Fruit fly (Drosophila melanogaster) whole organism, embryonic: ENCODE data around the gene Urm1.

ENCODE experiments used
- Abd-B ChIP-seq: fragments of 200-800 bp; sonication (Bioruptor generic); optimal IDR thresholded peaks from 2 replicates; lab custom pipeline; 2018; ENCODE audit warnings: missing biosample characterization, mild to moderate bottlenecking, missing genetic modification characterization, moderate library complexity
- CG10147 ChIP-seq: fragments of 200-800 bp; sonication (Bioruptor generic); optimal IDR thresholded peaks from 2 replicates; lab custom pipeline; 2019; ENCODE audit warnings: missing biosample characterization, mild to moderate bottlenecking, missing genetic modification characterization, moderate library complexity
- CG10565 ChIP-seq: fragments of 200-800 bp; sonication (Bioruptor generic); optimal IDR thresholded peaks from 3 replicates; lab custom pipeline; 2016; ENCODE audit warnings: missing biosample characterization, mild to moderate bottlenecking, missing genetic modification characterization
- CG11093 ChIP-seq: fragments of 200-800 bp; sonication (Bioruptor generic); IDR thresholded peaks from 3 replicates; pipeline ENCODE4 v1.3.6; 2022; ENCODE audit warnings: missing biosample characterization, missing genetic modification characterization
- CG11456 ChIP-seq: fragments of 200-800 bp; sonication (Bioruptor generic); IDR thresholded peaks from 3 replicates; pipeline ENCODE4 v1.3.6; 2022; ENCODE audit warnings: missing biosample characterization, missing genetic modification characterization
- CG12299 ChIP-seq: fragments of 200-800 bp; sonication (Bioruptor generic); optimal IDR thresholded peaks from 2 replicates; lab custom pipeline; 2018; ENCODE audit warnings: missing biosample characterization, mild to moderate bottlenecking, missing genetic modification characterization
- CG12391 ChIP-seq: fragments of 200-800 bp; sonication (Bioruptor generic); optimal IDR thresholded peaks from 3 replicates; lab custom pipeline; 2018; ENCODE audit warnings: missing biosample characterization, mild to moderate bottlenecking, missing genetic modification characterization, moderate library complexity
- CG12659 ChIP-seq: fragments of 200-800 bp; sonication (Bioruptor generic); optimal IDR thresholded peaks from 3 replicates; lab custom pipeline; 2017; ENCODE audit warnings: mild to moderate bottlenecking, missing biosample characterization, missing genetic modification reagents, missing genetic modification characterization
- CG17361 ChIP-seq: fragments of 200-800 bp; sonication (Bioruptor generic); IDR thresholded peaks from 3 replicates; pipeline ENCODE4 v1.3.6; 2022; ENCODE audit warnings: missing biosample characterization, missing genetic modification characterization
- CG17568 ChIP-seq: fragments of 200-800 bp; sonication (Bioruptor generic); optimal IDR thresholded peaks from 2 replicates; lab custom pipeline; 2018; ENCODE audit warnings: missing biosample characterization, mild to moderate bottlenecking, missing genetic modification characterization, moderate library complexity
- CG18476 ChIP-seq: fragments of 200-800 bp; sonication (Bioruptor generic); optimal IDR thresholded peaks from 2 replicates; lab custom pipeline; 2016; ENCODE audit warnings: missing biosample characterization, mild to moderate bottlenecking, missing genetic modification characterization
- CG30020 ChIP-seq: fragments of 200-800 bp; optimal IDR thresholded peaks from 2 replicates; lab custom pipeline; 2019; ENCODE audit warnings: missing biosample characterization, mild to moderate bottlenecking, missing genetic modification characterization, moderate library complexity
- CG34376 ChIP-seq: fragments of 200-800 bp; sonication (Bioruptor generic); optimal IDR thresholded peaks from 2 replicates; lab custom pipeline; 2018; ENCODE audit warnings: missing biosample characterization, mild to moderate bottlenecking, missing genetic modification characterization
- CG42726 ChIP-seq: fragments of 200-800 bp; sonication (Bioruptor generic); IDR thresholded peaks from 2 replicates; pipeline ENCODE4 v1.3.6; 2022; ENCODE audit warnings: missing biosample characterization, missing genetic modification characterization; ENCODE audit not compliant: partially characterized antibody
- CG6765 ChIP-seq: fragments of 200-800 bp; sonication (Bioruptor generic); optimal IDR thresholded peaks from 3 replicates; lab custom pipeline; 2017; ENCODE audit warnings: missing biosample characterization, mild to moderate bottlenecking, missing genetic modification characterization
- CG7928 ChIP-seq: fragments of 200-800 bp; sonication (Bioruptor generic); optimal IDR thresholded peaks from 2 replicates; lab custom pipeline; 2017; ENCODE audit warnings: missing biosample characterization, mild to moderate bottlenecking, missing genetic modification characterization
- CG9876 ChIP-seq: fragments of 200-800 bp; sonication (Bioruptor generic); optimal IDR thresholded peaks from 2 replicates; lab custom pipeline; 2016; ENCODE audit warnings: missing biosample characterization, missing genetic modification characterization
- Chrac-16 ChIP-seq: fragments of 200-800 bp; sonication (Bioruptor generic); optimal IDR thresholded peaks from 3 replicates; lab custom pipeline; 2016; ENCODE audit warnings: missing biosample characterization, missing genetic modification characterization
- CoRest ChIP-seq: fragments of 200-800 bp; sonication (Bioruptor generic); optimal IDR thresholded peaks from 3 replicates; lab custom pipeline; 2018; ENCODE audit warnings: missing biosample characterization, mild to moderate bottlenecking, missing genetic modification characterization, moderate library complexity
- Dbx ChIP-seq: fragments of 200-800 bp; sonication (Bioruptor generic); IDR thresholded peaks from 3 replicates; pipeline ENCODE4 v1.3.6; 2022; ENCODE audit warnings: missing biosample characterization, missing genetic modification characterization
- Dip2 ChIP-seq: fragments of 200-800 bp; sonication (Bioruptor generic); IDR thresholded peaks from 2 replicates; pipeline ENCODE4 v1.3.6; 2022; ENCODE audit warnings: missing biosample characterization, missing genetic modification characterization
- HLHmδ ChIP-seq: fragments of 200-800 bp; sonication (Bioruptor generic); optimal IDR thresholded peaks from 2 replicates; lab custom pipeline; 2018; ENCODE audit warnings: missing biosample characterization, mild to moderate bottlenecking, missing genetic modification characterization, moderate library complexity
- Hr3 ChIP-seq: fragments of 200-800 bp; sonication (Bioruptor generic); optimal IDR thresholded peaks from 3 replicates; lab custom pipeline; 2016; ENCODE audit warnings: missing biosample characterization, missing genetic modification characterization
- Hr51 ChIP-seq, 2 experiments: fragments of 200-800 bp; sonication (Bioruptor generic); optimal IDR thresholded peaks; 2 replicates in 1 of 2; 3 replicates in 1 of 2; lab custom pipeline; 2016 to 2018; ENCODE audit warnings: missing biosample characterization in 2 of 2, missing genetic modification characterization in 2 of 2, mild to moderate bottlenecking in 1 of 2, moderate library complexity in 1 of 2
- Hsf ChIP-seq: fragments of 200-800 bp; sonication (Bioruptor generic); optimal IDR thresholded peaks from 3 replicates; lab custom pipeline; 2016; ENCODE audit warnings: missing biosample characterization, missing genetic modification characterization
- Lpt ChIP-seq: fragments of >200 bp; optimal IDR thresholded peaks from 2 replicates; lab custom pipeline; 2018; ENCODE audit warnings: missing biosample characterization, missing genetic modification characterization
- MBD-R2 ChIP-seq: fragments of 200-800 bp; sonication (Bioruptor generic); IDR thresholded peaks from 2 replicates; pipeline ENCODE4 v1.3.6; 2022; ENCODE audit warnings: missing biosample characterization, missing genetic modification characterization
- Mad ChIP-seq: fragments of 200-800 bp; sonication (Bioruptor generic); optimal IDR thresholded peaks from 2 replicates; lab custom pipeline; 2016; ENCODE audit warnings: missing biosample characterization, missing genetic modification characterization
- NC2α ChIP-seq: fragments of 200-800 bp; sonication (Bioruptor generic); optimal IDR thresholded peaks from 2 replicates; lab custom pipeline; 2016; ENCODE audit warnings: missing biosample characterization, missing genetic modification characterization
- NK7.1 ChIP-seq: fragments of 200-800 bp; sonication (Bioruptor generic); optimal IDR thresholded peaks from 3 replicates; lab custom pipeline; 2016; ENCODE audit warnings: missing biosample characterization, missing genetic modification characterization
- Usf ChIP-seq: fragments of 200-800 bp; sonication (Bioruptor generic); optimal IDR thresholded peaks from 2 replicates; lab custom pipeline; 2017; ENCODE audit warnings: missing genotype, missing biosample characterization, missing genetic modification characterization
- Xrp1 ChIP-seq: fragments of 200-800 bp; sonication (Bioruptor generic); IDR thresholded peaks from 2 replicates; pipeline ENCODE4 v1.3.6; 2022; ENCODE audit warnings: missing biosample characterization, missing genetic modification characterization
- abd-A ChIP-seq: fragments of 200-800 bp; sonication (Bioruptor generic); optimal IDR thresholded peaks from 3 replicates; lab custom pipeline; 2019; ENCODE audit warnings: missing biosample characterization, mild to moderate bottlenecking, missing genetic modification characterization, moderate library complexity
- al ChIP-seq: fragments of 200-800 bp; sonication (Bioruptor generic); IDR thresholded peaks from 2 replicates; pipeline ENCODE4 v1.3.6; 2022; ENCODE audit warnings: missing biosample characterization, missing genetic modification characterization
- bowl ChIP-seq: fragments of 200-800 bp; sonication (Bioruptor generic); IDR thresholded peaks from 2 replicates; pipeline ENCODE4 v1.3.6; 2022; ENCODE audit warnings: missing biosample characterization, missing genetic modification characterization
- dmrt11E ChIP-seq: fragments of 200-800 bp; sonication (Bioruptor generic); optimal IDR thresholded peaks from 3 replicates; lab custom pipeline; 2018; ENCODE audit warnings: missing biosample characterization, mild to moderate bottlenecking, missing genetic modification characterization, moderate library complexity
- lab ChIP-seq: fragments of 200-800 bp; sonication (Bioruptor generic); optimal IDR thresholded peaks from 3 replicates; lab custom pipeline; 2017; ENCODE audit warnings: missing biosample characterization, missing genetic modification characterization, mild to moderate bottlenecking, moderate library complexity, missing genetic modification reagents
- lmd ChIP-seq: fragments of 200-800 bp; sonication (Bioruptor generic); IDR thresholded peaks from 2 replicates; pipeline ENCODE4 v1.3.6; 2022; ENCODE audit warnings: missing biosample characterization, missing genetic modification characterization
- lov ChIP-seq, 2 experiments: fragments of 200-800 bp in 1 of 2; fragments of >200 bp in 1 of 2; sonication (Bioruptor generic) in 1 of 2; IDR thresholded peaks in 1 of 2; optimal IDR thresholded peaks in 1 of 2; 2 replicates in 1 of 2; 3 replicates in 1 of 2; pipeline versions ENCODE4 v1.3.6 to Lab custom; 2017 to 2022; ENCODE audit warnings: missing biosample characterization in 1 of 2, missing genetic modification characterization in 1 of 2
- peb ChIP-seq: fragments of 200-800 bp; sonication (Bioruptor generic); IDR thresholded peaks from 2 replicates; pipeline ENCODE4 v1.3.6; 2022; ENCODE audit warnings: missing biosample characterization, missing genetic modification characterization
- pita ChIP-seq: fragments of 200-800 bp; sonication (Bioruptor generic); optimal IDR thresholded peaks from 2 replicates; lab custom pipeline; 2017; ENCODE audit warnings: missing biosample characterization, mild to moderate bottlenecking, missing genetic modification characterization
- pros ChIP-seq: fragments of 200-800 bp; sonication (Bioruptor generic); optimal IDR thresholded peaks from 3 replicates; lab custom pipeline; 2019; ENCODE audit warnings: missing biosample characterization, mild to moderate bottlenecking, missing genetic modification characterization, moderate library complexity
- row ChIP-seq: fragments of 200-800 bp; sonication (Bioruptor generic); IDR thresholded peaks from 3 replicates; pipeline ENCODE4 v1.3.6; 2022; ENCODE audit warnings: missing biosample characterization, missing genetic modification characterization
- salm ChIP-seq: fragments of 200-800 bp; sonication (Bioruptor generic); optimal IDR thresholded peaks from 2 replicates; lab custom pipeline; 2018; ENCODE audit warnings: missing biosample characterization, mild to moderate bottlenecking, missing genetic modification characterization
- sens ChIP-seq: fragments of 200-800 bp; sonication (Bioruptor generic); peaks from one replicate; lab custom pipeline; 2016; ENCODE audit warnings: missing biosample characterization, missing genetic modification characterization
- slp2 ChIP-seq: fragments of 200-800 bp; sonication (Bioruptor generic); optimal IDR thresholded peaks from 2 replicates; lab custom pipeline; 2016; ENCODE audit warnings: missing biosample characterization, missing genetic modification characterization
- trem ChIP-seq: fragments of 200-800 bp; optimal IDR thresholded peaks from 3 replicates; lab custom pipeline; 2019; ENCODE audit warnings: missing biosample characterization, mild to moderate bottlenecking, missing genetic modification characterization, moderate library complexity
- usp ChIP-seq: fragments of >200 bp; optimal IDR thresholded peaks from 2 replicates; lab custom pipeline; 2017; ENCODE audit warnings: missing biosample characterization, missing genetic modification characterization
- wek ChIP-seq: fragments of 200-800 bp; sonication (Bioruptor generic); optimal IDR thresholded peaks from 3 replicates; lab custom pipeline; 2018; ENCODE audit warnings: missing biosample characterization, mild to moderate bottlenecking, missing genetic modification characterization, moderate library complexity
- zen ChIP-seq: fragments of 200-800 bp; sonication (Bioruptor generic); optimal IDR thresholded peaks from 3 replicates; lab custom pipeline; 2018; ENCODE audit warnings: missing biosample characterization, mild to moderate bottlenecking, missing genetic modification characterization, moderate library complexity

Gene Urm1

dm6 chr3L:7592113-7592752 lies 48.0 kb downstream of the Urm1 start (continued):
- TF ChIP-seq NK7.1 (GFP tag; lab: Kevin White, UChicago) (no peak), Hsf (GFP tag; lab: Kevin White, UChicago) (no peak), trem (tag; lab: Kevin White, UChicago) (peak; percentile 12), CG30020 (tag; lab: Kevin White, UChicago) (no peak), NC2α (GFP tag; lab: Kevin White, UChicago) (no peak), Hr3 (GFP tag; lab: Kevin White, UChicago) (peak; percentile 38), CG9876 (GFP tag; lab: Kevin White, UChicago) (no peak), lmd (GFP tag; lab: Robert Waterston, UW) (peak; percentile 32; the same call in 1 of the 2 replicates), Chrac-16 (no peak), CG6765 (GFP tag; lab: Kevin White, UChicago) (no peak), Dip2 (GFP tag; lab: Robert Waterston, UW) (no peak), CG34376 (GFP tag; lab: Kevin White, UChicago) (no peak), abd-A (tag; lab: Kevin White, UChicago) (no peak), peb (peak; percentile 21; the same call in 1 of the 2 replicates), CG10147 (GFP tag; lab: Kevin White, UChicago) (no peak), Xrp1 (peak; percentile 61; the same call in 1 of the 2 replicates), HLHmδ (no peak), CG10565 (GFP tag; lab: Kevin White, UChicago) (no peak), slp2 (GFP tag; lab: Kevin White, UChicago) (no peak), wek (GFP tag; lab: Kevin White, UChicago) (no peak), bowl (GFP tag; lab: Robert Waterston, UW) (no peak), CG12659 (GFP tag; lab: Kevin White, UChicago) (peak; percentile 17), pita (GFP tag; lab: Kevin White, UChicago) (no peak), CG17568 (GFP tag; lab: Kevin White, UChicago) (no peak), MBD-R2 (no peak), zen (tag; lab: Kevin White, UChicago) (no peak), CG7928 (no peak), CG12391 (tag; lab: Kevin White, UChicago) (peak; percentile 54), dmrt11E (tag; lab: Kevin White, UChicago) (peak; percentile 54), usp (no peak), Hr51 (GFP tag; optimal IDR thresholded peaks at IDR 0.05; lab: Kevin White, UChicago) (peak in 1 of 2 experiments; percentile 67), Mad (GFP tag; lab: Kevin White, UChicago) (no peak), al (GFP tag; lab: Robert Waterston, UW) (no peak), lab (peak; percentile 22), sens (peak; percentile 59), Dbx (no peak), CoRest (tag; lab: Kevin White, UChicago) (peak; percentile 54), lov (optimal IDR thresholded peaks at IDR 0.05; lab: Kevin White, UChicago) (no peak), lov (GFP tag; IDR thresholded peaks at IDR 0.05; lab: Robert Waterston, UW) (no peak), CG12299 (tag; lab: Kevin White, UChicago) (no peak), Lpt (GFP tag; lab: Kevin White, UChicago) (no peak), CG18476 (no peak), CG11093 (GFP tag; lab: Robert Waterston, UW) (peak; percentile 43; the same call in 1 of the 3 replicates), CG17361 (GFP tag; lab: Robert Waterston, UW) (peak; percentile 37; the same call in 2 of the 3 replicates), pros (GFP tag; lab: Kevin White, UChicago) (no peak), Abd-B (GFP tag; lab: Kevin White, UChicago) (peak; percentile 12), Usf (GFP tag; lab: Kevin White, UChicago) (no peak), CG42726 (GFP tag; lab: Robert Waterston, UW) (no peak), salm (tag; lab: Kevin White, UChicago) (no peak), row (GFP tag; lab: Robert Waterston, UW) (peak; percentile 35; the same call in 1 of the 3 replicates), CG11456 (GFP tag; lab: Robert Waterston, UW) (no peak)
